Worm (Caenorhabditis elegans) whole organism, young adult: ENCODE data around the gene rft-1.
"Not testable (repeated sequence)": the region's sequence is repeated elsewhere in the genome, so short reads cannot be mapped to it uniquely, and the experiment has no call there.

ENCODE experiments used
- B0261.1 ChIP-seq: sonication (generic microtip); optimal IDR thresholded peaks from 2 replicates; lab custom pipeline; 2016; ENCODE audit warnings: mild to moderate bottlenecking, missing genetic modification characterization, moderate library complexity, missing compliant biosample characterization
- chd-7 ChIP-seq: sonication (generic microtip); optimal IDR thresholded peaks from 2 replicates; lab custom pipeline; 2016; ENCODE audit warnings: mild to moderate bottlenecking, missing genetic modification characterization, moderate library complexity, missing compliant biosample characterization
- pha-4 ChIP-seq: fragments of 150-350 bp; sonication (generic microtip); optimal IDR thresholded peaks from 2 replicates; lab custom pipeline; 2014; ENCODE audit warnings: missing biosample characterization, missing genetic modification reagents, missing genetic modification characterization
- sea-2 ChIP-seq: fragments of 200-800 bp; sonication (Bioruptor generic); IDR thresholded peaks from 2 replicates; pipeline ENCODE4 v1.3.6; 2022; ENCODE audit warnings: missing genetic modification characterization, missing compliant biosample characterization

- TF ChIP-seq B0261.1 (tag; lab: Kevin White, UChicago); chd-7; pha-4 (tag; lab: Kevin White, UChicago); sea-2: not testable (repeated sequence)
These were observed 10.8 kb downstream of the rft-1 start for ce11 chrV:4432196-4432595.
